Worm (Caenorhabditis elegans): ENCODE results near the gene D1005.10.

Gene D1005.10

ce11 chrX:1446593-1447141 lies 39.3 kb downstream of the D1005.10 start, which contains the start of gene zfp-3:
TSS of gene zfp-3 (minus strand) at chrX:1446643.
- peak; percentile 86 for TF ChIP-seq cog-1 (tag; optimal IDR thresholded peaks at IDR 0.05)
- TF ChIP-seq T22C8.4 (GFP tag; IDR thresholded peaks at IDR 0.05): peak; percentile 85
- no peak; the same call in 1 of the 2 replicates for TF ChIP-seq ztf-29 (GFP tag; IDR thresholded peaks at IDR 0.05)

DNA sequence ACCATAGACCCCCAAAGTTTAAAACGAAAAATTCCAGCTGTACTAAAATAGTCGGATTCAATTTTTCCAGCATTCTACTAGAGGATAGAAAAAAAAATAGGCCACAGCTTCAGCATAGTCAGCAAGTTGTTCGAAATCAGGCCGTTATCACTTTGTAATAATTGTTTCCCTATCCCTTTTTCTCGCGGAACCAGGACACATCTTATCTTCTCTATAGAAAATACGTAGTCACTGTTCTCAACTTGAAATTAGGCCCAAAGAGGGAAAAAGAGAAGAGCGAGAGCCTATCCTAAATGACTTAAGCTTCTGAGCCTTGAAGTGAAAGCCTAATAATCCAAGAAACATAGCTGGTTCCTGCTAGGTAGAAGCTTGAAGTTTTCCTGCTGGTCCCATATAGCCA lies 40.3 kb downstream of the D1005.10 start:
- TF ChIP-seq klf-2 (GFP tag; conservative IDR thresholded peaks at IDR 0.05): no peak
- no peak for TF ChIP-seq cog-1 (tag; optimal IDR thresholded peaks at IDR 0.05)
- no peak for TF ChIP-seq ref-1 (GFP tag; conservative IDR thresholded peaks at IDR 0.05)
- TF ChIP-seq flt-1 (GFP tag; IDR thresholded peaks at IDR 0.05): no peak
- TF ChIP-seq tab-1 (GFP tag; IDR thresholded peaks at IDR 0.05): no peak

ce11 chrX:1443556-1444243 lies 42.3 kb downstream of the D1005.10 start:
- no peak for TF ChIP-seq flt-1 (GFP tag; IDR thresholded peaks at IDR 0.05)
- TF ChIP-seq ztf-23 (GFP tag; IDR thresholded peaks at IDR 0.05): 0 out of 2 replicates have a peak, but pooled peaks have one; percentile 4

DNA sequence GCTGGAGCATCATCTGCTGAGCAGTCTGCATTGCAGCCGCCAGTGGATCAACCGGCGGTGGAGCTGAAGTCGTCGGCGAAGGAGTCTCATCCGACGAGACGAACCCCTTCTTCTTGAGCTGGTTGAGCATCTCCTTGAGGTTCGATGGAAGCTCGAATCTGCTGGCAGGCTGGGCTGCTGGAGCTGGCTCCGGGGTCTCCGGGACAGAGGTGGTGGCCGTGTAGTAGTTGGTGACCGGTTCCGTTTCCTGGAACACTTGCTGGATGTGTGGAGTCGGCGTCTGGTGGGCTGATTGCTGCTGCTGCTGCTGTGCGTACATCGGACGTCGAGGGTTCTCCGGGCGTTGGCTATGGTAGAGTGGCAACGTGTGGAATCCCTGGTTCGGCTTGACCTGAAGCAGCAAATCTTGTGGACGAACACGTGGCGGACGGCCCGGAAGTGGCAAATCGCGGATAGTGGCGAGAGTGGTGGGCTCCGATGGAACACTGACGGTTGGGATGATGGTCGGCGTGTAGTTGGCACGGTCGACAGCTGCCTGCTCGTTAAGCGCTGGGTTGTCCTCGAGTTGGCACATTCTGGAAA lies 44.3 kb downstream of the D1005.10 start:
- peak; percentile 0 for TF ChIP-seq med-1 (GFP tag; optimal IDR thresholded peaks at IDR 0.05; ENCODE audit: insufficient read depth)
- no peak for TF ChIP-seq flt-1 (GFP tag; IDR thresholded peaks at IDR 0.05)

ce11 chrX:1440161-1440560 lies 45.8 kb downstream of the D1005.10 start, which contains the start of gene sedl-1:
TSS of gene sedl-1 (minus strand) at chrX:1440261.
- TF ChIP-seq klf-2 (GFP tag; conservative IDR thresholded peaks at IDR 0.05): no peak
- TF ChIP-seq ztf-23 (GFP tag; IDR thresholded peaks at IDR 0.05): no peak
- TF ChIP-seq ztf-29 (GFP tag; IDR thresholded peaks at IDR 0.05): no peak
- no peak for TF ChIP-seq cog-1 (tag; optimal IDR thresholded peaks at IDR 0.05)
- TF ChIP-seq tab-1 (GFP tag; IDR thresholded peaks at IDR 0.05): no peak
- no peak for TF ChIP-seq T22C8.4 (GFP tag; IDR thresholded peaks at IDR 0.05)
- no peak for TF ChIP-seq ref-1 (GFP tag; conservative IDR thresholded peaks at IDR 0.05)
- TF ChIP-seq flt-1 (GFP tag; IDR thresholded peaks at IDR 0.05): no peak
- no peak for TF ChIP-seq med-1 (GFP tag; optimal IDR thresholded peaks at IDR 0.05; ENCODE audit: insufficient read depth)

DNA sequence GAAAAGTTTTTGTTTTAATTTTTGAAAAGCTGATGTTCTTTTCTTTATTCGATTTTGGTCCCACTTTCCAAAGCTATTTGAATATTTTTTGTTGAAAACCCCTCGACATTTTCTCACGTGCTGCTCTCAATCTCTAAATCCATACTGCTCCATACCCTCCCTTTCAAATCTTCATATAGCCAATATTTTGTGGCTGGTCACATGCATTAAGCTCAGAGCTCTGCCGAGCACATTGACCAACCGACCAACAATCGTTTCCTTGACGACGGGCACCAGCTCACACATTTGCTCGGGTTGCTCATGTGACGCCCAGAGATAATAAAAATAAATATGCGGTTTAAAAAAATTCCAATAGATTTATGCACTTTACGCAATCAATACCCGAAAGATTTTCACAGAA lies 47.1 kb downstream of the D1005.10 start:
- TF ChIP-seq flt-1 (GFP tag; IDR thresholded peaks at IDR 0.05): no peak
- TF ChIP-seq T22C8.4 (GFP tag; IDR thresholded peaks at IDR 0.05): no peak
- no peak for TF ChIP-seq tab-1 (GFP tag; IDR thresholded peaks at IDR 0.05)
- TF ChIP-seq med-1 (GFP tag; optimal IDR thresholded peaks at IDR 0.05; ENCODE audit: insufficient read depth): no peak
- TF ChIP-seq cog-1 (tag; optimal IDR thresholded peaks at IDR 0.05): no peak
- TF ChIP-seq klf-2 (GFP tag; conservative IDR thresholded peaks at IDR 0.05): no peak
- TF ChIP-seq ztf-29 (GFP tag; IDR thresholded peaks at IDR 0.05): no peak
- no peak for TF ChIP-seq ztf-23 (GFP tag; IDR thresholded peaks at IDR 0.05)
- no peak for TF ChIP-seq ref-1 (GFP tag; conservative IDR thresholded peaks at IDR 0.05)

ce11 chrX:1437097-1437496 lies 48.9 kb downstream of the D1005.10 start:
- TF ChIP-seq ztf-23 (GFP tag; IDR thresholded peaks at IDR 0.05) (no peak), med-1 (GFP tag; optimal IDR thresholded peaks at IDR 0.05; ENCODE audit: insufficient read depth) (no peak), cog-1 (tag; optimal IDR thresholded peaks at IDR 0.05) (no peak), klf-2 (GFP tag; conservative IDR thresholded peaks at IDR 0.05) (no peak), ref-1 (GFP tag; conservative IDR thresholded peaks at IDR 0.05) (no peak), ztf-29 (GFP tag; IDR thresholded peaks at IDR 0.05) (no peak), tab-1 (GFP tag; IDR thresholded peaks at IDR 0.05) (no peak), T22C8.4 (GFP tag; IDR thresholded peaks at IDR 0.05) (no peak), flt-1 (GFP tag; IDR thresholded peaks at IDR 0.05) (no peak)

Measured in whole organism, midembryonic.